Fruit fly (Drosophila melanogaster) whole organism, prepupa: Measurements from ENCODE around the gene CG15336.

Experiments
- Blimp-1 ChIP-seq: fragments of 200-800 bp; sonication (Bioruptor generic); optimal IDR thresholded peaks from 3 replicates; lab custom pipeline; 2017; ENCODE audit warnings: missing biosample characterization, missing genetic modification characterization, mild to moderate bottlenecking, moderate library complexity, missing genetic modification reagents
- CG10631 ChIP-seq: fragments of 200-800 bp; sonication (Bioruptor generic); optimal IDR thresholded peaks from 2 replicates; lab custom pipeline; 2016; ENCODE audit warnings: missing biosample characterization, missing genetic modification characterization
- CG10669 ChIP-seq: fragments of 200-800 bp; sonication (Bioruptor generic); optimal IDR thresholded peaks from 3 replicates; lab custom pipeline; 2018; ENCODE audit warnings: missing biosample characterization, mild to moderate bottlenecking, missing genetic modification characterization, moderate library complexity
- CG11294 ChIP-seq: fragments of 200-800 bp; sonication (Bioruptor generic); IDR thresholded peaks from 2 replicates; pipeline ENCODE4 v1.3.6; 2022; ENCODE audit warnings: missing biosample characterization, missing genetic modification characterization
- CG11762 ChIP-seq: fragments of 200-800 bp; sonication (Bioruptor generic); optimal IDR thresholded peaks from 3 replicates; lab custom pipeline; 2016; ENCODE audit warnings: missing biosample characterization, missing genetic modification characterization; ENCODE audit not compliant: insufficient read depth
- CG11902 ChIP-seq: fragments of 200-800 bp; sonication (Bioruptor generic); optimal IDR thresholded peaks from 3 replicates; lab custom pipeline; 2016; ENCODE audit warnings: missing biosample characterization, missing genetic modification characterization
- CG15336 ChIP-seq: fragments of 200-800 bp; sonication (Bioruptor generic); IDR thresholded peaks from 2 replicates; pipeline ENCODE4 v1.3.6; 2022; ENCODE audit warnings: missing biosample characterization, missing genetic modification characterization
- CG1621 ChIP-seq: fragments of 200-800 bp; sonication (Bioruptor generic); optimal IDR thresholded peaks from 3 replicates; lab custom pipeline; 2018; ENCODE audit warnings: missing biosample characterization, mild to moderate bottlenecking, missing genetic modification characterization
- CG16779 ChIP-seq: fragments of 200-800 bp; sonication (Bioruptor generic); optimal IDR thresholded peaks from 3 replicates; lab custom pipeline; 2017; ENCODE audit warnings: missing biosample characterization, mild to moderate bottlenecking, missing genetic modification characterization
- CG3032 ChIP-seq: fragments of 200-800 bp; optimal IDR thresholded peaks from 2 replicates; lab custom pipeline; 2019; ENCODE audit warnings: missing biosample characterization, mild to moderate bottlenecking, missing genetic modification characterization, moderate library complexity
- CG32006 ChIP-seq: fragments of 200-800 bp; sonication (Bioruptor generic); optimal IDR thresholded peaks from 3 replicates; lab custom pipeline; 2017; ENCODE audit warnings: missing biosample characterization, mild to moderate bottlenecking, missing genetic modification characterization
- CG34406 ChIP-seq: fragments of 200-800 bp; sonication (Bioruptor generic); optimal IDR thresholded peaks from 3 replicates; lab custom pipeline; 2016; ENCODE audit warnings: missing biosample characterization, missing genetic modification characterization
- CG3919 ChIP-seq: fragments of 200-800 bp; sonication (Bioruptor generic); optimal IDR thresholded peaks from 3 replicates; lab custom pipeline; 2016; ENCODE audit warnings: missing biosample characterization, missing genetic modification characterization
- CG4318 ChIP-seq: fragments of 200-800 bp; sonication (Bioruptor generic); optimal IDR thresholded peaks from 3 replicates; lab custom pipeline; 2017; ENCODE audit warnings: missing biosample characterization, mild to moderate bottlenecking, missing genetic modification characterization
- CG6163 ChIP-seq: fragments of 200-800 bp; sonication (Bioruptor generic); IDR thresholded peaks from 3 replicates; pipeline ENCODE4 v1.3.6; 2022; ENCODE audit warnings: missing biosample characterization, missing genetic modification characterization
- CG6276 ChIP-seq: fragments of 200-800 bp; sonication (Bioruptor generic); optimal IDR thresholded peaks from 2 replicates; lab custom pipeline; 2017; ENCODE audit warnings: missing biosample characterization, mild to moderate bottlenecking, missing genetic modification characterization
- CG6792 ChIP-seq: fragments of 200-800 bp; sonication (Bioruptor generic); optimal IDR thresholded peaks from 3 replicates; lab custom pipeline; 2016; ENCODE audit warnings: missing biosample characterization, missing genetic modification characterization
- CG6854 ChIP-seq: fragments of 200-800 bp; sonication (Bioruptor generic); optimal IDR thresholded peaks from 2 replicates; lab custom pipeline; 2017; ENCODE audit warnings: missing biosample characterization, mild to moderate bottlenecking, missing genetic modification characterization
- CG7368 ChIP-seq: fragments of 200-800 bp; sonication (Bioruptor generic); optimal IDR thresholded peaks from 3 replicates; lab custom pipeline; 2016; ENCODE audit warnings: missing biosample characterization, missing genetic modification characterization
- CG8119 ChIP-seq: fragments of 200-800 bp; sonication (Bioruptor generic); IDR thresholded peaks from 3 replicates; pipeline ENCODE4 v1.3.6; 2022; ENCODE audit warnings: missing biosample characterization, missing genetic modification characterization
- CG8319 ChIP-seq: fragments of 200-800 bp; sonication (Bioruptor generic); optimal IDR thresholded peaks from 3 replicates; lab custom pipeline; 2016; ENCODE audit warnings: missing biosample characterization, missing genetic modification characterization
- CG9139 ChIP-seq: fragments of 200-800 bp; sonication (Bioruptor generic); optimal IDR thresholded peaks from 3 replicates; lab custom pipeline; 2017; ENCODE audit warnings: missing biosample characterization, mild to moderate bottlenecking, missing genetic modification characterization
- Eip78C ChIP-seq: fragments of 200-800 bp; sonication (Bioruptor generic); peaks from one replicate; lab custom pipeline; 2016; ENCODE audit warnings: missing biosample characterization, missing genetic modification characterization
- Eip93F ChIP-seq: fragments of 200-800 bp; sonication (Bioruptor generic); optimal IDR thresholded peaks from 2 replicates; lab custom pipeline; 2016; ENCODE audit warnings: missing biosample characterization, mild to moderate bottlenecking, missing genetic modification characterization
- Ets21C ChIP-seq: fragments of 200-800 bp; sonication (Bioruptor generic); optimal IDR thresholded peaks from 3 replicates; lab custom pipeline; 2016; ENCODE audit warnings: missing biosample characterization, missing genetic modification characterization
- Ets96B ChIP-seq: fragments of 200-800 bp; optimal IDR thresholded peaks from 2 replicates; lab custom pipeline; 2019; ENCODE audit warnings: missing biosample characterization, mild to moderate bottlenecking, missing genetic modification characterization, moderate library complexity
- Gug ChIP-seq: fragments of 200-800 bp; sonication (Bioruptor generic); IDR thresholded peaks from 2 replicates; pipeline ENCODE4 v1.3.6; 2022; ENCODE audit warnings: missing biosample characterization, missing genetic modification characterization
- Hr38 ChIP-seq: sonication (Bioruptor generic); optimal IDR thresholded peaks from 2 replicates; lab custom pipeline; 2016; ENCODE audit warnings: missing biosample characterization, missing genetic modification characterization
- Hr4 ChIP-seq: fragments of 200-800 bp; sonication (Bioruptor generic); optimal IDR thresholded peaks from 3 replicates; lab custom pipeline; 2016; ENCODE audit warnings: missing biosample characterization, missing genetic modification characterization
- Lpt ChIP-seq: fragments of 200-800 bp; sonication (Bioruptor generic); optimal IDR thresholded peaks from 3 replicates; lab custom pipeline; 2016; ENCODE audit warnings: missing biosample characterization, missing genetic modification characterization
- Met ChIP-seq: fragments of 200-800 bp; sonication (Bioruptor generic); optimal IDR thresholded peaks from 3 replicates; lab custom pipeline; 2016; ENCODE audit warnings: missing biosample characterization, missing genetic modification characterization
- OdsH ChIP-seq: fragments of 200-800 bp; sonication (Bioruptor generic); optimal IDR thresholded peaks from 3 replicates; lab custom pipeline; 2016; ENCODE audit warnings: missing biosample characterization, missing genetic modification characterization
- Smox ChIP-seq: fragments of 200-800 bp; sonication (Bioruptor generic); optimal IDR thresholded peaks from 3 replicates; lab custom pipeline; 2016; ENCODE audit warnings: missing biosample characterization, missing genetic modification characterization
- Sox102F ChIP-seq: fragments of 200-800 bp; sonication (Bioruptor generic); optimal IDR thresholded peaks from 2 replicates; lab custom pipeline; 2016; ENCODE audit warnings: missing biosample characterization, mild to moderate bottlenecking, missing genetic modification characterization
- Sox14 ChIP-seq: fragments of 200-800 bp; sonication (Bioruptor generic); optimal IDR thresholded peaks from 3 replicates; lab custom pipeline; 2016; ENCODE audit warnings: missing biosample characterization, missing genetic modification characterization
- Sox15 ChIP-seq: fragments of 200-800 bp; sonication (Bioruptor generic); optimal IDR thresholded peaks from 3 replicates; lab custom pipeline; 2016; ENCODE audit warnings: missing biosample characterization, missing genetic modification characterization
- acj6 ChIP-seq: fragments of 200-800 bp; sonication (Bioruptor generic); optimal IDR thresholded peaks from 3 replicates; lab custom pipeline; 2016; ENCODE audit warnings: missing biosample characterization, missing genetic modification characterization
- cyc ChIP-seq: fragments of 200-800 bp; sonication (Bioruptor generic); optimal IDR thresholded peaks from 3 replicates; lab custom pipeline; 2016; ENCODE audit warnings: missing biosample characterization, missing genetic modification characterization
- dac ChIP-seq: fragments of 200-800 bp; sonication (Bioruptor generic); optimal IDR thresholded peaks from 2 replicates; lab custom pipeline; 2017; ENCODE audit warnings: missing biosample characterization, mild to moderate bottlenecking, missing genetic modification characterization
- dsx ChIP-seq: fragments of 200-800 bp; optimal IDR thresholded peaks from 3 replicates; lab custom pipeline; 2019; ENCODE audit warnings: missing biosample characterization, mild to moderate bottlenecking, missing genetic modification characterization, moderate library complexity; ENCODE audit not compliant: poor library complexity, severe bottlenecking
- eg ChIP-seq: fragments of 200-800 bp; sonication (Bioruptor generic); IDR thresholded peaks from 3 replicates; pipeline ENCODE4 v1.3.6; 2022; ENCODE audit warnings: missing biosample characterization, missing genetic modification characterization
- fd59A ChIP-seq: fragments of 200-800 bp; sonication (Bioruptor generic); optimal IDR thresholded peaks from 2 replicates; lab custom pipeline; 2017; ENCODE audit warnings: missing biosample characterization, mild to moderate bottlenecking, missing genetic modification characterization, missing genetic modification reagents
- fd85E ChIP-seq: fragments of 200-800 bp; sonication (Bioruptor generic); optimal IDR thresholded peaks from 3 replicates; lab custom pipeline; 2016; ENCODE audit warnings: missing biosample characterization, missing genetic modification characterization
- fkh ChIP-seq: fragments of 200-800 bp; sonication (Bioruptor generic); optimal IDR thresholded peaks from 3 replicates; lab custom pipeline; 2017; ENCODE audit warnings: missing biosample characterization, mild to moderate bottlenecking, missing genetic modification characterization, moderate library complexity
- lz ChIP-seq: fragments of 200-800 bp; sonication (Bioruptor generic); optimal IDR thresholded peaks from 3 replicates; lab custom pipeline; 2016; ENCODE audit warnings: missing biosample characterization, missing genetic modification characterization
- pdm3 ChIP-seq: fragments of 200-800 bp; sonication (Bioruptor generic); optimal IDR thresholded peaks from 3 replicates; lab custom pipeline; 2016; ENCODE audit warnings: missing biosample characterization, missing genetic modification characterization
- salr ChIP-seq, 2 experiments: fragments of 200-800 bp; sonication (Bioruptor generic); optimal IDR thresholded peaks; 3 replicates each; lab custom pipeline; 2016 to 2018; ENCODE audit warnings: missing biosample characterization in 2 of 2, missing genetic modification characterization in 2 of 2, mild to moderate bottlenecking in 1 of 2
- spab ChIP-seq: fragments of 200-800 bp; sonication (Bioruptor generic); optimal IDR thresholded peaks from 2 replicates; lab custom pipeline; 2017; ENCODE audit warnings: missing biosample characterization, mild to moderate bottlenecking, missing genetic modification characterization, missing genetic modification reagents
- ss ChIP-seq, 2 experiments: fragments of 200-800 bp; sonication (Bioruptor generic); optimal IDR thresholded peaks; 2 replicates in 1 of 2; 3 replicates in 1 of 2; lab custom pipeline; 2017 to 2018; ENCODE audit warnings: mild to moderate bottlenecking in 2 of 2, missing biosample characterization in 2 of 2, missing genetic modification characterization in 2 of 2, moderate library complexity in 1 of 2
- svp ChIP-seq: fragments of 200-800 bp; sonication (Bioruptor generic); peaks from one replicate; lab custom pipeline; 2016; ENCODE audit warnings: missing biosample characterization, missing genetic modification characterization
- topi ChIP-seq: fragments of 200-800 bp; sonication (Bioruptor generic); optimal IDR thresholded peaks from 3 replicates; lab custom pipeline; 2016; ENCODE audit warnings: missing biosample characterization, missing genetic modification characterization
- vri ChIP-seq: fragments of 200-800 bp; sonication (Bioruptor generic); optimal IDR thresholded peaks from 3 replicates; lab custom pipeline; 2016; ENCODE audit warnings: missing biosample characterization, mild to moderate bottlenecking, missing genetic modification characterization

The CG15336 gene

DNA sequence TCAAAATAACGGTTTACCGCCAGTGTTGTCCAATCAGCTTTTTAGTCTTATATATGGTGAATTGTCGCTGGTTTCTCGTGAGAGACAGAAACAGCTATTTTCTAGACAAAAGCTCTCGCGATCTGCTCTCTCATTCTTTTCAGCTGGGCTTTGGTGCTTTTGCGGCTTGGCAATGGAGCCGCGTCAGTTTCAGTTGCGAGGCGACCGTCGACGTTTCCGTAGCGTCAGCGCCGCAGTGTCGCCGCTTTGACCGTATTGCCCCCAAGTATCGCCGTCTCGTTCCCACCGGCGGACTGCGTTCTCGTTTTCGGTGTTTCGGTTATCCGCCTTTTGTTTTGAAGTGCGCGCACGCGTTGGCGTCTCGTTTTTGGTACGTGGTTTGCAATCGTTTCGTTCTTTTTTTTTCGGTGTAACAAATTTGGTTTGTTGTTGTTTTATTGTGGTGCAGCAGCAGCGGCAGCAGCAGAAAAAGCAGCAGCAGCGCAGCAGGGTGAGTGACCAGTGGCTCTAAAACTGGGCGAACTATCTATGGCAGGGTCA lies 45.3 kb downstream of the CG15336 start:
- TF ChIP-seq CG11294 (no peak), Sox102F (GFP tag; lab: Kevin White, UChicago) (peak; percentile 47), Ets96B (tag; lab: Kevin White, UChicago) (no peak), CG15336 (peak; percentile 7; the same call in 1 of the 2 replicates), CG1621 (tag; lab: Kevin White, UChicago) (peak; percentile 87), fkh (GFP tag; lab: Kevin White, UChicago) (peak; percentile 22), Eip93F (GFP tag; lab: Kevin White, UChicago) (no peak), Eip78C (GFP tag; lab: Kevin White, UChicago) (peak; percentile 71), CG3032 (no peak), spab (no peak), Sox15 (GFP tag; lab: Kevin White, UChicago) (no peak), dsx (no peak), CG6276 (GFP tag; lab: Kevin White, UChicago) (no peak), acj6 (GFP tag; lab: Kevin White, UChicago) (no peak), CG3919 (GFP tag; lab: Kevin White, UChicago) (peak; percentile 37), CG6854 (GFP tag; lab: Kevin White, UChicago) (peak; percentile 48), dac (GFP tag; lab: Kevin White, UChicago) (no peak), svp (GFP tag; lab: Kevin White, UChicago) (peak; percentile 98), OdsH (GFP tag; lab: Kevin White, UChicago) (no peak), CG8119 (no peak), CG34406 (GFP tag; lab: Kevin White, UChicago) (peak; percentile 8), CG9139 (GFP tag; lab: Kevin White, UChicago) (peak; percentile 53), Blimp-1 (GFP tag; lab: Kevin White, UChicago) (no peak), CG16779 (no peak), pdm3 (GFP tag; lab: Kevin White, UChicago) (no peak), vri (GFP tag; lab: Kevin White, UChicago) (no peak), eg (GFP tag; lab: Robert Waterston, UW) (peak; percentile 61; the same call in 1 of the 3 replicates), CG32006 (GFP tag; lab: Kevin White, UChicago) (no peak), CG10669 (GFP tag; lab: Kevin White, UChicago) (peak; percentile 62), salr (GFP tag; optimal IDR thresholded peaks at IDR 0.05; lab: Kevin White, UChicago) (no peak), CG11902 (GFP tag; lab: Kevin White, UChicago) (no peak), Lpt (GFP tag; lab: Kevin White, UChicago) (peak; percentile 32), Met (GFP tag; lab: Kevin White, UChicago) (peak; percentile 39), fd85E (GFP tag; lab: Kevin White, UChicago) (no peak), CG6792 (GFP tag; lab: Kevin White, UChicago) (no peak), CG6163 (GFP tag; lab: Robert Waterston, UW) (peak; percentile 67), CG7368 (GFP tag; lab: Kevin White, UChicago) (no peak), Hr4 (GFP tag; lab: Kevin White, UChicago) (no peak), fd59A (GFP tag; lab: Kevin White, UChicago) (no peak), cyc (GFP tag; lab: Kevin White, UChicago) (peak; percentile 22), Smox (GFP tag; lab: Kevin White, UChicago) (no peak), ss (GFP tag; optimal IDR thresholded peaks at IDR 0.05; lab: Kevin White, UChicago) (peak; percentile 13 to 39), Ets21C (peak; percentile 1), CG4318 (no peak), lz (GFP tag; lab: Kevin White, UChicago) (peak; percentile 11), CG10631 (GFP tag; lab: Kevin White, UChicago) (no peak), CG11762 (GFP tag; lab: Kevin White, UChicago) (no peak), Hr38 (GFP tag; lab: Kevin White, UChicago) (no peak), Gug (GFP tag; lab: Robert Waterston, UW) (no peak), CG8319 (GFP tag; lab: Kevin White, UChicago) (no peak), Sox14 (GFP tag; lab: Kevin White, UChicago) (peak; percentile 30), topi (GFP tag; lab: Kevin White, UChicago) (peak; percentile 19)
